Fruit fly (Drosophila melanogaster): ENCODE data around the gene GluProRS.

The GluProRS gene

dm6 chr3R:23995460-23995859 is 37.3 kb upstream of the GluProRS start, which contains the start of gene CG33108:
TSS of gene CG33108 (plus strand) at chr3R:23995659.
- TF ChIP-seq CG5204 (GFP tag; optimal IDR thresholded peaks at IDR 0.05) (no peak), tj (GFP tag; optimal IDR thresholded peaks at IDR 0.05) (no peak), Crg-1 (GFP tag; optimal IDR thresholded peaks at IDR 0.05) (no peak), CG11617 (GFP tag; optimal IDR thresholded peaks at IDR 0.05) (no peak), pad (GFP tag; optimal IDR thresholded peaks at IDR 0.05) (no peak), CG12768 (GFP tag; optimal IDR thresholded peaks at IDR 0.05) (no peak), Hr96 (GFP tag; optimal IDR thresholded peaks at IDR 0.05) (no peak), Clk (GFP tag; optimal IDR thresholded peaks at IDR 0.05) (no peak), CG14711 (tag; optimal IDR thresholded peaks at IDR 0.05) (peak; percentile 32), toe (GFP tag; optimal IDR thresholded peaks at IDR 0.05) (no peak), bab1 (GFP tag; optimal IDR thresholded peaks at IDR 0.05) (peak; percentile 28), Mnt (GFP tag; optimal IDR thresholded peaks at IDR 0.05) (peak; percentile 11), CG7101 (tag; optimal IDR thresholded peaks at IDR 0.05) (peak; percentile 11), cnc (optimal IDR thresholded peaks at IDR 0.05) (no peak), kay (GFP tag; ENCODE audit: borderline replicate concordance) (no peak), CG33017 (tag; optimal IDR thresholded peaks at IDR 0.05) (no peak)

DNA sequence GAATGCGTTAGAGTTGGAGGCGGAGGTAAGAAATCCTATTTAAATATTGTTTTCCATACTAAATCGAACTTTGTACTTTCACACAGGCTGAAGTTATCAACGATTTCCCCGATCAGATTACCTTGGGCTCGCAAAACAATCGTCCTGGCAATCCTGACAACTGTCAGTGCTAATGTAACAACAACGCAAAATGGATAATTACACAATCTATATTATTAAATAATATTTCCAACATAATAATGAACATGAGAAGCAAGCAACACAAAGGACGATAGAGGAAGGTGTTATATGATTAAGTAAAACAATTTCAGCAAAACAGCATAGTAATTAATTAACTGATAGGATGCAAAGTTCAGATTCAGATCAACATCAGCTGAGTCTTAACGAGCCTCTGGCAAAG is 36.4 kb upstream of the GluProRS start:
- TF ChIP-seq pad (GFP tag; optimal IDR thresholded peaks at IDR 0.05) (no peak), kay (GFP tag; ENCODE audit: borderline replicate concordance) (peak; percentile 91), CG12768 (GFP tag; optimal IDR thresholded peaks at IDR 0.05) (no peak), ovo (GFP tag; optimal IDR thresholded peaks at IDR 0.05) (no peak), CG14711 (tag; optimal IDR thresholded peaks at IDR 0.05) (no peak), CG1620 (GFP tag; optimal IDR thresholded peaks at IDR 0.05) (no peak)

DNA sequence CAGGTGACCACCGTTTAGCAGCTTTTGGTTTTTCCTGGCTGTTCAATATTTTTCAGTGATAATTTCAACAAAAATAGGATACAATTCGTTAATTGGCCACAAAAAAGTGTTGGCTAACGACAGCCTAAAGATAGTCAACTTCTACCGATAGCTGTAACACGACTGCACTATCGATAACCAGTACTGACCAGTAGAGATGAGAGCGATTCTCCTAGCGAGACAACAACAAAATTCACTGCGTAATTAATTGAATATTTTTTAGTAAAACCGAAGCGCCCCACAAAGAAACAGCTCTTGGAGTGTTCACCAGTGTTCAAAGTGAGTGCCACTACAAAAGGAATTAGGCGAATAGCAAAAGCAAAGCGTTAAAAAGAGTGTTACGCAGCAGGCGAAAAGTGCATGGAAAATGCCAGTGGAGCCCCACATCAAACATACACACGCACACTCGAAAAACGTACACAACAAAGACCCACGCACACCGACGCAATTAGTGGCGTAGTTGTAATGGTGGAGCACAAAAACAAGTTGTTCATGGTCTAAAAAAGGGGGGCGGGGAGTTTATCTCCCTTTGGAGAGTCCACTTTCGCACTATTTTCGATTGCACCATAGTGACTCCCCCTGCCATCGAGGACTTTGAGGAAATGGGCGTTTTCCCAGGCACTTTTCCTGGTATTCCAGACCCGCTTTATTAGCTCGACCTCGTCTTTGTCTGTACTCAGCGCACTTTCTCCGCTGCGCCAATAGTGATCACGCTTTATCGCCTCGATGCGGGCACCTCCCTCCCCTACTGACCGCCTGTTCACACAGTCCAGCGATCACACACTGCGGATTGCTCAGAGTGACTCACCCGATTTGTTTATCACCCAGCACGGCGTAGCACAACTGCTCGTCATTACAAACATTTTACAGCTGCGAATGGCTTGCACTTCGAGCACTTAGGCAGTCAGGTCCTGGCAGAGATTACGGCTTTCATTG is 34.9 kb upstream of the GluProRS start, which contains the start of the genes Epp and Rab7:
Gene Epp, minus strand, starts transcription at position 94 of the 975 bp plus-strand sequence.
Gene Rab7, plus strand, starts transcription at position 186 of the 975 bp plus-strand sequence.
- TF ChIP-seq kay (GFP tag; ENCODE audit: borderline replicate concordance) (peak; percentile 98), CG7101 (tag; optimal IDR thresholded peaks at IDR 0.05) (peak; percentile 74), cic (GFP tag; optimal IDR thresholded peaks at IDR 0.05) (peak; percentile 86), Hr96 (GFP tag; optimal IDR thresholded peaks at IDR 0.05) (peak; percentile 63), CG1620 (GFP tag; optimal IDR thresholded peaks at IDR 0.05) (peak; percentile 69), Mnt (GFP tag; optimal IDR thresholded peaks at IDR 0.05) (peak; percentile 74), Clk (GFP tag; optimal IDR thresholded peaks at IDR 0.05) (peak; percentile 12), toe (GFP tag; optimal IDR thresholded peaks at IDR 0.05) (no peak), CG14711 (tag; optimal IDR thresholded peaks at IDR 0.05) (peak; percentile 39), CG12768 (GFP tag; optimal IDR thresholded peaks at IDR 0.05) (peak; percentile 95), CG33017 (tag; optimal IDR thresholded peaks at IDR 0.05) (peak; percentile 41), CG7045 (GFP tag; optimal IDR thresholded peaks at IDR 0.05) (no peak), cnc (optimal IDR thresholded peaks at IDR 0.05) (no peak), ovo (GFP tag; optimal IDR thresholded peaks at IDR 0.05) (peak; percentile 56), tj (GFP tag; optimal IDR thresholded peaks at IDR 0.05) (no peak), CG5204 (GFP tag; optimal IDR thresholded peaks at IDR 0.05) (no peak), CG11617 (GFP tag; optimal IDR thresholded peaks at IDR 0.05) (peak; percentile 11), pad (GFP tag; optimal IDR thresholded peaks at IDR 0.05) (peak; percentile 84), Crg-1 (GFP tag; optimal IDR thresholded peaks at IDR 0.05) (peak; percentile 68), bab1 (GFP tag; optimal IDR thresholded peaks at IDR 0.05) (peak; percentile 58)

- TF ChIP-seq cic (GFP tag; optimal IDR thresholded peaks at IDR 0.05) (peak; percentile 22), cnc (optimal IDR thresholded peaks at IDR 0.05) (peak in 1 of 2 experiments; percentile 9), kay (GFP tag; ENCODE audit: borderline replicate concordance) (peak; percentile 75), CG5204 (GFP tag; optimal IDR thresholded peaks at IDR 0.05) (no peak), ovo (GFP tag; optimal IDR thresholded peaks at IDR 0.05) (no peak)
These were observed 33.2 kb upstream of the GluProRS start for dm6 chr3R:23991364-23991763.

dm6 chr3R:23986479-23986930 is 28.3 kb upstream of the GluProRS start, which contains the start of the genes CG13603 and CG5902:
TSS of gene CG13603 (minus strand) at chr3R:23986569.
TSS of gene CG5902 (plus strand) at chr3R:23986642.
- TF ChIP-seq CG33017 (tag; optimal IDR thresholded peaks at IDR 0.05) (no peak), cic (GFP tag; optimal IDR thresholded peaks at IDR 0.05) (peak; percentile 58), CG12768 (GFP tag; optimal IDR thresholded peaks at IDR 0.05) (peak; percentile 80), CG1620 (GFP tag; optimal IDR thresholded peaks at IDR 0.05) (peak; percentile 84), tj (GFP tag; optimal IDR thresholded peaks at IDR 0.05) (no peak), CG11617 (GFP tag; optimal IDR thresholded peaks at IDR 0.05) (peak; percentile 49), ovo (GFP tag; optimal IDR thresholded peaks at IDR 0.05) (peak; percentile 19), Hr96 (GFP tag; optimal IDR thresholded peaks at IDR 0.05) (no peak), Mnt (GFP tag; optimal IDR thresholded peaks at IDR 0.05) (peak; percentile 80), pad (GFP tag; optimal IDR thresholded peaks at IDR 0.05) (peak; percentile 70), Crg-1 (GFP tag; optimal IDR thresholded peaks at IDR 0.05) (peak; percentile 81), bab1 (GFP tag; optimal IDR thresholded peaks at IDR 0.05) (peak; percentile 75), CG5204 (GFP tag; optimal IDR thresholded peaks at IDR 0.05) (no peak), CG7045 (GFP tag; optimal IDR thresholded peaks at IDR 0.05) (peak; percentile 59), Clk (GFP tag; optimal IDR thresholded peaks at IDR 0.05) (peak; percentile 40), cnc (optimal IDR thresholded peaks at IDR 0.05) (no peak), CG14711 (tag; optimal IDR thresholded peaks at IDR 0.05) (peak; percentile 40), toe (GFP tag; optimal IDR thresholded peaks at IDR 0.05) (peak; percentile 79), CG7101 (tag; optimal IDR thresholded peaks at IDR 0.05) (peak; percentile 66), kay (GFP tag; ENCODE audit: borderline replicate concordance) (no peak)

Data from whole organism, adult.